Fruit fly (Drosophila melanogaster) whole organism, embryonic: ENCODE measurements around the gene Nost.

Experiments used
- B-H2 ChIP-seq: fragments of 200-800 bp; sonication (Bioruptor generic); optimal IDR thresholded peaks from 2 replicates; lab custom pipeline; 2018; ENCODE audit warnings: missing biosample characterization, mild to moderate bottlenecking, missing genetic modification characterization
- CG10366 ChIP-seq: fragments of 200-800 bp; sonication (Bioruptor generic); IDR thresholded peaks from 2 replicates; pipeline ENCODE4 v1.3.6; 2022; ENCODE audit warnings: missing biosample characterization, missing genetic modification characterization
- CG10654 ChIP-seq: fragments of 200-800 bp; sonication (Bioruptor generic); optimal IDR thresholded peaks from 2 replicates; lab custom pipeline; 2016; ENCODE audit warnings: missing biosample characterization, missing genetic modification characterization
- CG11456 ChIP-seq: fragments of 200-800 bp; sonication (Bioruptor generic); IDR thresholded peaks from 3 replicates; pipeline ENCODE4 v1.3.6; 2022; ENCODE audit warnings: missing biosample characterization, missing genetic modification characterization
- CG11504 ChIP-seq: fragments of 200-800 bp; sonication (Bioruptor generic); optimal IDR thresholded peaks from 3 replicates; lab custom pipeline; 2019; ENCODE audit warnings: missing biosample characterization, mild to moderate bottlenecking, missing genetic modification characterization, moderate library complexity
- CG11560 ChIP-seq: fragments of 200-800 bp; sonication (Bioruptor generic); IDR thresholded peaks from 3 replicates; pipeline ENCODE4 v1.3.6; 2022; ENCODE audit warnings: missing biosample characterization, missing genetic modification characterization
- CG13296 ChIP-seq: fragments of 200-800 bp; sonication (Bioruptor generic); optimal IDR thresholded peaks from 3 replicates; lab custom pipeline; 2018; ENCODE audit warnings: missing biosample characterization, mild to moderate bottlenecking, missing genetic modification characterization
- CG16815 ChIP-seq: fragments of 200-800 bp; sonication (Bioruptor generic); optimal IDR thresholded peaks from 3 replicates; lab custom pipeline; 2017; ENCODE audit warnings: missing biosample characterization, mild to moderate bottlenecking, missing genetic modification characterization
- CG16863 ChIP-seq: fragments of 200-800 bp; sonication (Bioruptor generic); optimal IDR thresholded peaks from 3 replicates; lab custom pipeline; 2016; ENCODE audit warnings: missing biosample characterization, missing genetic modification characterization
- CG17359 ChIP-seq: fragments of 200-800 bp; sonication (Bioruptor generic); optimal IDR thresholded peaks from 3 replicates; lab custom pipeline; 2018; ENCODE audit warnings: missing biosample characterization, mild to moderate bottlenecking, missing genetic modification characterization, moderate library complexity
- CG17361 ChIP-seq: fragments of 200-800 bp; sonication (Bioruptor generic); IDR thresholded peaks from 3 replicates; pipeline ENCODE4 v1.3.6; 2022; ENCODE audit warnings: missing biosample characterization, missing genetic modification characterization
- CG18011 ChIP-seq: fragments of 200-800 bp; sonication (Bioruptor generic); optimal IDR thresholded peaks from 2 replicates; lab custom pipeline; 2017; ENCODE audit warnings: missing biosample characterization, missing genetic modification characterization, mild to moderate bottlenecking, moderate library complexity, missing genotype
- CG30431 ChIP-seq: fragments of 200-800 bp; sonication (Bioruptor generic); optimal IDR thresholded peaks from 2 replicates; lab custom pipeline; 2017; ENCODE audit warnings: missing biosample characterization, missing genetic modification characterization
- CG33213 ChIP-seq: fragments of 200-800 bp; sonication (Bioruptor generic); optimal IDR thresholded peaks from 3 replicates; lab custom pipeline; 2016; ENCODE audit warnings: missing biosample characterization, missing genetic modification characterization
- CG4328 ChIP-seq: fragments of 200-800 bp; sonication (Bioruptor generic); optimal IDR thresholded peaks from 3 replicates; lab custom pipeline; 2017; ENCODE audit warnings: missing biosample characterization, missing genetic modification reagents, missing genetic modification characterization
- CG4424 ChIP-seq: fragments of 200-800 bp; sonication (Bioruptor generic); optimal IDR thresholded peaks from 3 replicates; lab custom pipeline; 2016; ENCODE audit warnings: missing biosample characterization, missing genetic modification characterization
- CG4730 ChIP-seq: fragments of 200-800 bp; sonication (Bioruptor generic); IDR thresholded peaks from 2 replicates; pipeline ENCODE4 v1.3.6; 2022; ENCODE audit warnings: missing biosample characterization, missing genetic modification characterization
- CG8924 ChIP-seq: fragments of 200-800 bp; optimal IDR thresholded peaks from 3 replicates; lab custom pipeline; 2019; ENCODE audit warnings: missing biosample characterization, mild to moderate bottlenecking, missing genetic modification characterization, moderate library complexity
- CG9817 ChIP-seq: fragments of 200-800 bp; sonication (Bioruptor generic); optimal IDR thresholded peaks from 2 replicates; lab custom pipeline; 2018; ENCODE audit warnings: missing biosample characterization, mild to moderate bottlenecking, missing genetic modification characterization, moderate library complexity
- Camta ChIP-seq: fragments of 200-800 bp; sonication (Bioruptor generic); optimal IDR thresholded peaks from 2 replicates; lab custom pipeline; 2016; ENCODE audit warnings: missing biosample characterization, missing genetic modification characterization
- D19A ChIP-seq: fragments of 200-800 bp; optimal IDR thresholded peaks from 3 replicates; lab custom pipeline; 2019; ENCODE audit warnings: missing biosample characterization, mild to moderate bottlenecking, missing genetic modification characterization, moderate library complexity
- Dll ChIP-seq: fragments of 200-800 bp; sonication (Bioruptor generic); IDR thresholded peaks from 4 replicates; pipeline ENCODE4 v1.3.6; 2022; ENCODE audit warnings: missing biosample characterization, missing genetic modification characterization; ENCODE audit not compliant: partially characterized antibody
- Ets65A ChIP-seq: fragments of 200-800 bp; sonication (Bioruptor generic); peaks from one replicate; lab custom pipeline; 2016; ENCODE audit warnings: missing biosample characterization, missing genetic modification characterization
- Fer1 ChIP-seq: fragments of 200-800 bp; sonication (Bioruptor generic); optimal IDR thresholded peaks from 2 replicates; lab custom pipeline; 2017; ENCODE audit warnings: missing biosample characterization, mild to moderate bottlenecking, missing genetic modification characterization
- Gug ChIP-seq: fragments of 200-800 bp; sonication (Bioruptor generic); IDR thresholded peaks from 4 replicates; pipeline ENCODE4 v1.3.6; 2022; ENCODE audit warnings: missing biosample characterization, missing genetic modification characterization
- HLH54F ChIP-seq: fragments of 200-800 bp; sonication (Bioruptor generic); optimal IDR thresholded peaks from 3 replicates; lab custom pipeline; 2016; ENCODE audit warnings: missing biosample characterization, missing genetic modification characterization
- HLHmδ ChIP-seq: fragments of 200-800 bp; sonication (Bioruptor generic); optimal IDR thresholded peaks from 2 replicates; lab custom pipeline; 2018; ENCODE audit warnings: missing biosample characterization, mild to moderate bottlenecking, missing genetic modification characterization, moderate library complexity
- Mes4 ChIP-seq: fragments of 200-800 bp; sonication (Bioruptor generic); optimal IDR thresholded peaks from 2 replicates; lab custom pipeline; 2016; ENCODE audit warnings: missing biosample characterization, missing genetic modification characterization
- Myb ChIP-seq: fragments of 200-800 bp; sonication (Bioruptor generic); optimal IDR thresholded peaks from 2 replicates; lab custom pipeline; 2016; ENCODE audit warnings: missing biosample characterization, missing genetic modification characterization
- Ravus ChIP-seq: fragments of 200-800 bp; sonication (Bioruptor generic); IDR thresholded peaks from 2 replicates; pipeline ENCODE4 v1.3.6; 2022; ENCODE audit warnings: missing biosample characterization, missing genetic modification characterization
- Rx ChIP-seq: fragments of 200-800 bp; sonication (Bioruptor generic); IDR thresholded peaks from 2 replicates; pipeline ENCODE4 v1.3.6; 2022; ENCODE audit warnings: missing biosample characterization, missing genetic modification characterization
- Six4 ChIP-seq: fragments of 200-800 bp; sonication (Bioruptor generic); optimal IDR thresholded peaks from 2 replicates; lab custom pipeline; 2016; ENCODE audit warnings: missing biosample characterization, missing genetic modification characterization
- Sox100B ChIP-seq: fragments of 200-800 bp; sonication (Bioruptor generic); optimal IDR thresholded peaks from 3 replicates; lab custom pipeline; 2018; ENCODE audit warnings: missing biosample characterization, mild to moderate bottlenecking, missing genetic modification characterization
- ase ChIP-seq: fragments of 200-800 bp; sonication (Bioruptor generic); IDR thresholded peaks from 3 replicates; pipeline ENCODE4 v1.3.6; 2022; ENCODE audit warnings: missing biosample characterization, missing genetic modification characterization
- cas ChIP-seq: fragments of 200-800 bp; sonication (Bioruptor generic); IDR thresholded peaks from 2 replicates; pipeline ENCODE4 v1.3.6; 2022; ENCODE audit warnings: missing biosample characterization, missing genetic modification characterization
- chif ChIP-seq, 2 experiments: fragments of 200-800 bp; sonication (Bioruptor generic); optimal IDR thresholded peaks; 3 replicates each; lab custom pipeline; 2016; ENCODE audit warnings: missing biosample characterization in 2 of 2, missing genetic modification characterization in 2 of 2
- crc ChIP-seq: fragments of 200-800 bp; sonication (Bioruptor generic); optimal IDR thresholded peaks from 2 replicates; lab custom pipeline; 2016; ENCODE audit warnings: missing biosample characterization, missing genetic modification characterization
- cwo ChIP-seq: fragments of 200-800 bp; sonication (Bioruptor generic); optimal IDR thresholded peaks from 3 replicates; lab custom pipeline; 2017; ENCODE audit warnings: missing biosample characterization, missing genetic modification characterization, mild to moderate bottlenecking, moderate library complexity, missing genetic modification reagents
- dmrt11E ChIP-seq: fragments of 200-800 bp; sonication (Bioruptor generic); optimal IDR thresholded peaks from 3 replicates; lab custom pipeline; 2018; ENCODE audit warnings: missing biosample characterization, mild to moderate bottlenecking, missing genetic modification characterization, moderate library complexity
- ewg ChIP-seq: fragments of 200-800 bp; sonication (Bioruptor generic); optimal IDR thresholded peaks from 3 replicates; lab custom pipeline; 2017; ENCODE audit warnings: mild to moderate bottlenecking, missing biosample characterization, missing genetic modification reagents, missing genetic modification characterization
- fru ChIP-seq: fragments of >200 bp; optimal IDR thresholded peaks from 2 replicates; lab custom pipeline; 2017
- hth ChIP-seq: fragments of >200 bp; optimal IDR thresholded peaks from 2 replicates; lab custom pipeline; 2017; ENCODE audit warnings: inconsistent platforms
- insv ChIP-seq, 2 experiments: fragments of 200-800 bp; sonication (Bioruptor generic); optimal IDR thresholded peaks; 3 replicates each; lab custom pipeline; 2016 to 2018; ENCODE audit warnings: missing biosample characterization in 2 of 2, missing genetic modification characterization in 2 of 2
- knrl ChIP-seq: fragments of 200-800 bp; sonication (Bioruptor generic); IDR thresholded peaks from 3 replicates; pipeline ENCODE4 v1.3.6; 2022; ENCODE audit warnings: missing biosample characterization, missing genetic modification characterization; ENCODE audit not compliant: partially characterized antibody
- mirr ChIP-seq: fragments of 200-800 bp; sonication (Bioruptor generic); optimal IDR thresholded peaks from 3 replicates; lab custom pipeline; 2018; ENCODE audit warnings: missing biosample characterization, mild to moderate bottlenecking, missing genetic modification characterization
- oc ChIP-seq: fragments of 200-800 bp; sonication (Bioruptor generic); optimal IDR thresholded peaks from 2 replicates; lab custom pipeline; 2018; ENCODE audit warnings: missing biosample characterization, mild to moderate bottlenecking, missing genetic modification characterization, moderate library complexity
- phol ChIP-seq: fragments of 200-800 bp; sonication (Bioruptor generic); optimal IDR thresholded peaks from 3 replicates; lab custom pipeline; 2018; ENCODE audit warnings: missing biosample characterization, mild to moderate bottlenecking, missing genetic modification characterization, moderate library complexity
- pzg ChIP-seq: fragments of 200-800 bp; sonication (Bioruptor generic); optimal IDR thresholded peaks from 3 replicates; lab custom pipeline; 2018; ENCODE audit warnings: missing biosample characterization, mild to moderate bottlenecking, missing genetic modification characterization, moderate library complexity
- sob ChIP-seq: fragments of 200-800 bp; sonication (Bioruptor generic); IDR thresholded peaks from 2 replicates; pipeline ENCODE4 v1.3.6; 2022; ENCODE audit warnings: missing biosample characterization, missing genetic modification characterization
- tup ChIP-seq: fragments of 200-800 bp; sonication (Bioruptor generic); optimal IDR thresholded peaks from 2 replicates; lab custom pipeline; 2016; ENCODE audit warnings: missing biosample characterization, mild to moderate bottlenecking, missing genetic modification characterization, moderate library complexity
- wek ChIP-seq: fragments of 200-800 bp; sonication (Bioruptor generic); optimal IDR thresholded peaks from 3 replicates; lab custom pipeline; 2018; ENCODE audit warnings: missing biosample characterization, mild to moderate bottlenecking, missing genetic modification characterization, moderate library complexity
- zfh1 ChIP-seq: fragments of 200-800 bp; sonication (Bioruptor generic); IDR thresholded peaks from 3 replicates; pipeline ENCODE4 v1.3.6; 2022; ENCODE audit warnings: missing biosample characterization, missing genetic modification characterization

Nost gene

dm6 chrX:9042457-9043045 is 12.5 kb downstream of the Nost start (continued):
- TF ChIP-seq wek (GFP tag; lab: Kevin White, UChicago) (no peak), pzg (GFP tag; lab: Kevin White, UChicago) (no peak), Camta (GFP tag; lab: Kevin White, UChicago) (peak; percentile 12), CG9817 (tag; lab: Kevin White, UChicago) (no peak), chif (GFP tag; optimal IDR thresholded peaks at IDR 0.05; lab: Kevin White, UChicago) (no peak), CG16863 (GFP tag; lab: Kevin White, UChicago) (no peak), knrl (GFP tag; lab: Robert Waterston, UW) (no peak), Six4 (GFP tag; lab: Kevin White, UChicago) (no peak), crc (GFP tag; lab: Kevin White, UChicago) (no peak), Sox100B (GFP tag; lab: Kevin White, UChicago) (no peak), ase (no peak), CG33213 (no peak), CG10654 (GFP tag; lab: Kevin White, UChicago) (no peak), cas (GFP tag; lab: Robert Waterston, UW) (no peak), fru (no peak), cwo (GFP tag; lab: Kevin White, UChicago) (no peak), hth (lab: Kevin White, UChicago) (no peak), CG11456 (no peak), HLH54F (GFP tag; lab: Kevin White, UChicago) (no peak), CG10366 (GFP tag; lab: Robert Waterston, UW) (no peak), CG8924 (no peak), CG4730 (GFP tag; lab: Robert Waterston, UW) (no peak), ewg (no peak), Mes4 (GFP tag; lab: Kevin White, UChicago) (no peak), mirr (no peak), Dll (no peak), B-H2 (GFP tag; lab: Kevin White, UChicago) (no peak), insv (GFP tag; optimal IDR thresholded peaks at IDR 0.05; lab: Kevin White, UChicago) (peak in 1 of 2 experiments; percentile 7), tup (GFP tag; lab: Kevin White, UChicago) (no peak), oc (tag; lab: Kevin White, UChicago) (no peak), Gug (no peak), Fer1 (no peak), CG17361 (GFP tag; lab: Robert Waterston, UW) (no peak), sob (no peak), dmrt11E (tag; lab: Kevin White, UChicago) (peak; percentile 32), CG4328 (GFP tag; lab: Kevin White, UChicago) (no peak), CG11504 (tag; lab: Kevin White, UChicago) (peak; percentile 11), CG30431 (GFP tag; lab: Kevin White, UChicago) (no peak), Ets65A (peak; percentile 88), CG16815 (no peak), Ravus (GFP tag; lab: Robert Waterston, UW) (no peak), CG11560 (no peak), zfh1 (GFP tag; lab: Robert Waterston, UW) (0 out of 3 replicates have a peak, but pooled peaks have one; percentile 3), CG18011 (GFP tag; lab: Kevin White, UChicago) (no peak), CG13296 (GFP tag; lab: Kevin White, UChicago) (no peak), D19A (peak; percentile 24), CG17359 (peak; percentile 30), Myb (GFP tag; lab: Kevin White, UChicago) (no peak), HLHmδ (GFP tag; lab: Kevin White, UChicago) (peak; percentile 35), CG4424 (GFP tag; lab: Kevin White, UChicago) (no peak), Rx (GFP tag; lab: Robert Waterston, UW) (no peak), phol (tag; lab: Kevin White, UChicago) (peak; percentile 44)
